Worm (Caenorhabditis elegans) whole organism, L1 larva: ENCODE measurements around the gene F46B6.4.
A peak's percentile ranks its signal among the peaks of the same experiment; 100 is the strongest.

Source experiments
- aha-1 ChIP-seq: fragments of 150-350 bp; optimal IDR thresholded peaks from 2 replicates; lab custom pipeline; 2014; ENCODE audit warnings: missing biosample characterization, missing genetic modification characterization
- lin-14 ChIP-seq: fragments of 200-800 bp; sonication (Bioruptor generic); optimal IDR thresholded peaks from 2 replicates; lab custom pipeline; 2018; ENCODE audit warnings: mild to moderate bottlenecking, missing genetic modification characterization, moderate library complexity, missing compliant biosample characterization
- mef-2 ChIP-seq: fragments of 150-350 bp; optimal IDR thresholded peaks from 2 replicates; lab custom pipeline; 2014; ENCODE audit warnings: missing biosample characterization, missing genetic modification characterization
- nhr-237 ChIP-seq: fragments of 150-350 bp; optimal IDR thresholded peaks from 2 replicates; lab custom pipeline; 2014; ENCODE audit warnings: missing biosample characterization, missing genetic modification characterization

Gene F46B6.4

DNA sequence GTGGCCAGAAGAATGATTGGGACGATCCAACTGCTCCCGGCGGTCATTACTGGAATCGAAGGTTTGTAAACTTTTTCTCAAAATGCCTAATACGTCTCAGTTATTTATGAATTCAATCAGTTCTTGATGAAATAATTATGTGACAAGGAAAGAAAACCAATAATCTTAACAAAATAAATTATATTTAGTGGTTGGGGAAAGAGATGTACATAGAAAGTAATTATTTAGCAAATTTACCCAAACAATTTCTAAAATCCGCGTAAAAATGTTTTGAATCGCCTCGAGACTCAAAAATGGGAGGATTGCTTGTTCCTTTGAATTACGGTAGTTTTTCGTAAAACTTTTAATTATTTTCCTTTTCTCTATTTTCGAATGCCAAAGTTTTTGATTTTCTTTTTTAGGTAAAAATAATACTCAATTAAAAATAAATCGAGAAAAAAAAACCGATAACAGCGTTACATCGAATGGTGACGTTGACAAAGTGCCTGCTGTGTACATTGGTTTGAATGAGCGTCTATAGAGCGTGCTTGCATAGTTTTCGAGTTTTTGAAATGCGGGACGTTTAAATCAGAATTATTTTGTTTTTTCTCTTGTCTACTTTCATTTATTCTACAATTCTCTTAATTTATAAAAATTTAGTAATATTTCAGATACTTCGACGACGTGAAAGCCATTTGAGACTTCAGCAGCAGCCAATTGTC, 49.7 kb downstream of the F46B6.4 start, which contains the start of the genes aagr-3 and drap-1 (continued):
- peak; percentile 58 for TF ChIP-seq lin-14 (GFP tag; lab: Kevin White, UChicago)
- TF ChIP-seq aha-1 (tag; lab: Kevin White, UChicago), result no peak
- no peak for TF ChIP-seq mef-2 (tag; lab: Kevin White, UChicago)
- TF ChIP-seq nhr-237, result no peak
